Worm (Caenorhabditis elegans) whole organism, young adult: Measurements from ENCODE around the gene egl-27.

Experiments
- C06A6.2 ChIP-seq: fragments of 200-800 bp; sonication (Bioruptor generic); conservative IDR thresholded peaks from 2 replicates; pipeline ENCODE4 v1.3.6; 2022; ENCODE audit warnings: missing genetic modification characterization, missing compliant biosample characterization
- C17E4.6 ChIP-seq: fragments of 200-800 bp; sonication (Bioruptor generic); IDR thresholded peaks from 2 replicates; pipeline ENCODE4 v1.3.6; 2022; ENCODE audit warnings: missing genetic modification reagents, missing genetic modification characterization, missing compliant biosample characterization
- F49E8.2 ChIP-seq: sonication (generic microtip); optimal IDR thresholded peaks from 3 replicates; lab custom pipeline; 2017; ENCODE audit warnings: missing genetic modification characterization, mild to moderate bottlenecking, missing compliant biosample characterization, antibody characterized with exemption, moderate library complexity; ENCODE audit not compliant: insufficient read depth
- Y56A3A.18 ChIP-seq: fragments of 200-800 bp; sonication (Bioruptor generic); IDR thresholded peaks from 2 replicates; pipeline ENCODE4 v1.3.6; 2022; ENCODE audit warnings: missing genetic modification reagents, missing genetic modification characterization, missing compliant biosample characterization
- ceh-27 ChIP-seq: fragments of 200-800 bp; sonication (Bioruptor generic); optimal IDR thresholded peaks from 2 replicates; lab custom pipeline; 2018; ENCODE audit warnings: mild to moderate bottlenecking, missing genetic modification characterization, moderate library complexity, missing compliant biosample characterization
- egl-44 ChIP-seq: fragments of 200-800 bp; sonication (Bioruptor generic); IDR thresholded peaks from 2 replicates; pipeline ENCODE4 v1.3.6; 2022; ENCODE audit warnings: missing genetic modification reagents, missing genetic modification characterization, missing compliant biosample characterization
- gei-17 ChIP-seq: fragments of 200-800 bp; sonication (Bioruptor generic); optimal IDR thresholded peaks from 2 replicates; lab custom pipeline; 2018; ENCODE audit warnings: mild to moderate bottlenecking, missing genetic modification characterization, missing compliant biosample characterization
- nfya-1 ChIP-seq: sonication (generic microtip); optimal IDR thresholded peaks from 2 replicates; lab custom pipeline; 2017; ENCODE audit warnings: antibody characterized with exemption, missing compliant biosample characterization, missing genetic modification characterization, borderline replicate concordance; ENCODE audit not compliant: insufficient read depth

- TF ChIP-seq nfya-1 (tag; lab: Kevin White, UChicago) (no peak), C17E4.6 (GFP tag; lab: Robert Waterston, UW) (no peak), egl-44 (GFP tag; lab: Robert Waterston, UW) (no peak), F49E8.2 (no peak), Y56A3A.18 (GFP tag; lab: Robert Waterston, UW) (no peak), gei-17 (no peak), C06A6.2 (GFP tag; lab: Robert Waterston, UW) (no peak), ceh-27 (GFP tag; lab: Kevin White, UChicago) (no peak)
These were observed 1.3 kb downstream of the egl-27 start for ce11 chrII:6835972-6836595.
